Worm (Caenorhabditis elegans) whole organism, L2 larva: ENCODE measurements around the gene nasp-2.

Source experiments
- F13H6.1 ChIP-seq: sonication (generic microtip); optimal IDR thresholded peaks from 2 replicates; lab custom pipeline; 2016; ENCODE audit warnings: missing genetic modification characterization, missing compliant biosample characterization
- ceh-16 ChIP-seq: fragments of 150-350 bp; optimal IDR thresholded peaks from 2 replicates; lab custom pipeline; 2014; ENCODE audit warnings: missing biosample characterization, missing genetic modification characterization
- lin-39 ChIP-seq: fragments of 150-350 bp; optimal IDR thresholded peaks from 2 replicates; lab custom pipeline; 2014; ENCODE audit warnings: missing biosample characterization, missing genetic modification reagents, missing genetic modification characterization
- nhr-237 ChIP-seq: fragments of 150-350 bp; optimal IDR thresholded peaks from 2 replicates; lab custom pipeline; 2014; ENCODE audit warnings: missing biosample characterization, missing genetic modification characterization
- skn-1 ChIP-seq: sonication (generic microtip); optimal IDR thresholded peaks from 2 replicates; lab custom pipeline; 2017; ENCODE audit warnings: missing biosample characterization, missing genetic modification characterization
- unc-62 ChIP-seq: fragments of 150-350 bp; optimal IDR thresholded peaks from 2 replicates; lab custom pipeline; 2014; ENCODE audit warnings: missing biosample characterization, missing genetic modification reagents, missing genetic modification characterization

DNA sequence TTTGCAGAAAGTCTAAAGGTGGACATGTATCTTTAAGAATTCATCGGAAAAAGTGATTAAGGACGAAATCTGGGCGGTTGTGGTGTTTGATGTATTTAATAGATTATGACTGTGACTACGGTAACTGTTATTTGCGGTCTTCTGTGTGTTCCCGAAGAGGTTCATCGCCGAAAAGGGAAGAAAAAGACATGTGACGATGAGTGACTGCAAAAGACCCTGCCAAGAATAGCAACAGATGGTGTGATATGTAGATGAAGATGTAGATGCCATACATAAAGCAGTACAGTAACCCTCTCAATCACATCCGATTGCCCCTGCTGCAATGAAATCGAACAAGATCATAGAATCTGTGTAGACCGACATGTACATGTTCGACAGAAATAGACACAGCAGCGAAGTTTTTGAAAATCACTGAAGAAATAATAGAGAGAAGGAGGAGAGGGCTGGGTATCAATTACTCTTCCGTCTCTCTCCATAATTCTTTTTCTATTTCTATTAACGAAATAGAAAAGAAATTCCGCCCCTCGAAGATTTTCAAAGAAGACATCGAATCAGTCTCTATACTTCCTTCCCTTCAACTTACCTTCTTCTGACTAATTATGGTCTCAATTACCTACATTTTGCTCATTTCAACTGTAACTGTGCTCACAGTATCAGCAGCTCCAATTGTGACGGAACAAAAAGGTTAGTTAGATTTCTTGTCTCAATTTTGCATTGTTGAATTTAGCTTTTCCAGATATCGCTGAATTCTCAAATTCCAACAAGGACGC lies 46.9 kb upstream of the nasp-2 start, which contains the start of gene F32H5.3:
- no peak for TF ChIP-seq lin-39 (tag; lab: Kevin White, UChicago)
- TF ChIP-seq ceh-16 (tag; lab: Kevin White, UChicago), result no peak
- TF ChIP-seq F13H6.1 (tag; lab: Kevin White, UChicago), result no peak
- no peak for TF ChIP-seq unc-62 (GFP tag; lab: Kevin White, UChicago)
- no peak for TF ChIP-seq skn-1
- TF ChIP-seq nhr-237, result no peak
